Fruit fly (Drosophila melanogaster) whole organism, embryonic: Measurements from ENCODE around the gene meso18E.

Experiments
- Abd-B ChIP-seq: fragments of 200-800 bp; sonication (Bioruptor generic); optimal IDR thresholded peaks from 2 replicates; lab custom pipeline; 2018; ENCODE audit warnings: missing biosample characterization, mild to moderate bottlenecking, missing genetic modification characterization, moderate library complexity
- Adf1 ChIP-seq: fragments of 200-800 bp; sonication (Bioruptor generic); IDR thresholded peaks from 2 replicates; pipeline ENCODE4 v1.3.6; 2022; ENCODE audit warnings: missing biosample characterization, missing genetic modification characterization
- BEAF-32 ChIP-seq: fragments of 200-800 bp; sonication (Bioruptor generic); optimal IDR thresholded peaks from 3 replicates; lab custom pipeline; 2017; ENCODE audit warnings: missing biosample characterization, missing genetic modification characterization, mild to moderate bottlenecking, moderate library complexity, missing genetic modification reagents
- Blimp-1 ChIP-seq: fragments of 200-800 bp; sonication (Bioruptor generic); optimal IDR thresholded peaks from 3 replicates; lab custom pipeline; 2018; ENCODE audit warnings: missing biosample characterization, missing genetic modification characterization, mild to moderate bottlenecking, moderate library complexity, missing genetic modification reagents
- CG12659 ChIP-seq: fragments of 200-800 bp; sonication (Bioruptor generic); optimal IDR thresholded peaks from 3 replicates; lab custom pipeline; 2017; ENCODE audit warnings: mild to moderate bottlenecking, missing biosample characterization, missing genetic modification reagents, missing genetic modification characterization
- CG13775 ChIP-seq: fragments of 200-800 bp; sonication (Bioruptor generic); optimal IDR thresholded peaks from 3 replicates; lab custom pipeline; 2017; ENCODE audit warnings: missing biosample characterization, mild to moderate bottlenecking, missing genetic modification characterization
- CG2712 ChIP-seq: fragments of 200-800 bp; optimal IDR thresholded peaks from 3 replicates; lab custom pipeline; 2019; ENCODE audit warnings: missing biosample characterization, mild to moderate bottlenecking, missing genetic modification characterization, moderate library complexity
- CG30020 ChIP-seq: fragments of 200-800 bp; optimal IDR thresholded peaks from 2 replicates; lab custom pipeline; 2019; ENCODE audit warnings: missing biosample characterization, mild to moderate bottlenecking, missing genetic modification characterization, moderate library complexity
- CG34224 ChIP-seq: fragments of 200-800 bp; sonication (Bioruptor generic); IDR thresholded peaks from 3 replicates; pipeline ENCODE4 v1.3.6; 2022; ENCODE audit warnings: missing biosample characterization, missing genetic modification characterization; ENCODE audit not compliant: partially characterized antibody
- CG3726 ChIP-seq: fragments of 200-800 bp; sonication (Bioruptor generic); IDR thresholded peaks from 3 replicates; pipeline ENCODE4, ENCODE4 v1.3.6; 2022; ENCODE audit warnings: missing biosample characterization, missing genetic modification characterization
- CG42726 ChIP-seq: fragments of 200-800 bp; sonication (Bioruptor generic); IDR thresholded peaks from 2 replicates; pipeline ENCODE4 v1.3.6; 2022; ENCODE audit warnings: missing biosample characterization, missing genetic modification characterization; ENCODE audit not compliant: partially characterized antibody
- CG4404 ChIP-seq: fragments of 200-800 bp; sonication (Bioruptor generic); IDR thresholded peaks from 2 replicates; pipeline ENCODE4 v1.3.6; 2022; ENCODE audit warnings: missing biosample characterization, missing genetic modification characterization
- CG4730 ChIP-seq: fragments of 200-800 bp; sonication (Bioruptor generic); IDR thresholded peaks from 2 replicates; pipeline ENCODE4 v1.3.6; 2022; ENCODE audit warnings: missing biosample characterization, missing genetic modification characterization
- CG4820 ChIP-seq: fragments of 200-800 bp; sonication (Bioruptor generic); optimal IDR thresholded peaks from 3 replicates; lab custom pipeline; 2016; ENCODE audit warnings: missing biosample characterization, missing genetic modification characterization
- CG6791 ChIP-seq: fragments of 200-800 bp; sonication (Bioruptor generic); IDR thresholded peaks from 3 replicates; pipeline ENCODE4 v1.3.6; 2022; ENCODE audit warnings: missing biosample characterization, missing genetic modification characterization; ENCODE audit not compliant: partially characterized antibody
- CG7745 ChIP-seq: fragments of 200-800 bp; sonication (Bioruptor generic); optimal IDR thresholded peaks from 2 replicates; lab custom pipeline; 2018; ENCODE audit warnings: missing biosample characterization, mild to moderate bottlenecking, missing genetic modification characterization, moderate library complexity
- CG9437 ChIP-seq: fragments of 200-800 bp; sonication (Bioruptor generic); optimal IDR thresholded peaks from 2 replicates; lab custom pipeline; 2018; ENCODE audit warnings: missing biosample characterization, mild to moderate bottlenecking, missing genetic modification characterization
- D19A ChIP-seq: fragments of 200-800 bp; optimal IDR thresholded peaks from 3 replicates; lab custom pipeline; 2019; ENCODE audit warnings: missing biosample characterization, mild to moderate bottlenecking, missing genetic modification characterization, moderate library complexity
- GATAe ChIP-seq: fragments of 200-800 bp; sonication (Bioruptor generic); conservative IDR thresholded peaks from 2 replicates; pipeline ENCODE4 v1.3.6; 2022; ENCODE audit warnings: missing biosample characterization, missing genetic modification characterization
- H2.0 ChIP-seq: fragments of 200-800 bp; sonication (Bioruptor generic); IDR thresholded peaks from 2 replicates; pipeline ENCODE4 v1.3.6; 2022; ENCODE audit warnings: missing biosample characterization, missing genetic modification characterization
- HHEX ChIP-seq: fragments of 200-800 bp; sonication (Bioruptor generic); optimal IDR thresholded peaks from 3 replicates; lab custom pipeline; 2017; ENCODE audit warnings: missing biosample characterization, mild to moderate bottlenecking, missing genetic modification characterization, missing genetic modification reagents
- HLH4C ChIP-seq: fragments of 200-800 bp; sonication (Bioruptor generic); IDR thresholded peaks from 3 replicates; pipeline ENCODE4 v1.3.6; 2022; ENCODE audit warnings: missing biosample characterization, missing genetic modification characterization; ENCODE audit not compliant: partially characterized antibody
- MBD-R2 ChIP-seq: fragments of 200-800 bp; sonication (Bioruptor generic); IDR thresholded peaks from 2 replicates; pipeline ENCODE4 v1.3.6; 2022; ENCODE audit warnings: missing biosample characterization, missing genetic modification characterization
- Med ChIP-seq: fragments of 200-800 bp; sonication (Bioruptor generic); peaks from one replicate; lab custom pipeline; 2016; ENCODE audit warnings: missing biosample characterization, missing genetic modification characterization, mild to moderate bottlenecking, inconsistent platforms, moderate library complexity
- Meics ChIP-seq: fragments of 200-800 bp; sonication (Bioruptor generic); optimal IDR thresholded peaks from 2 replicates; lab custom pipeline; 2017; ENCODE audit warnings: missing biosample characterization, mild to moderate bottlenecking, missing genetic modification characterization
- Myb ChIP-seq: fragments of 200-800 bp; sonication (Bioruptor generic); optimal IDR thresholded peaks from 2 replicates; lab custom pipeline; 2016; ENCODE audit warnings: missing biosample characterization, missing genetic modification characterization
- NFAT ChIP-seq: fragments of 200-800 bp; sonication (Bioruptor generic); IDR thresholded peaks from 2 replicates; pipeline ENCODE4 v1.3.6; 2022; ENCODE audit warnings: missing biosample characterization, missing genetic modification characterization
- Nf-YB ChIP-seq: fragments of 200-800 bp; sonication (Bioruptor generic); optimal IDR thresholded peaks from 3 replicates; lab custom pipeline; 2019; ENCODE audit warnings: missing biosample characterization, mild to moderate bottlenecking, missing genetic modification characterization, moderate library complexity
- Ptx1 ChIP-seq: fragments of 200-800 bp; sonication (Bioruptor generic); IDR thresholded peaks from 2 replicates; pipeline ENCODE4 v1.3.6; 2022; ENCODE audit warnings: missing biosample characterization, missing genetic modification characterization
- Rfx ChIP-seq: fragments of 200-800 bp; sonication (Bioruptor generic); IDR thresholded peaks from 2 replicates; pipeline ENCODE4 v1.3.6; 2022; ENCODE audit warnings: missing biosample characterization, missing genetic modification characterization
- bowl ChIP-seq: fragments of 200-800 bp; sonication (Bioruptor generic); IDR thresholded peaks from 2 replicates; pipeline ENCODE4 v1.3.6; 2022; ENCODE audit warnings: missing biosample characterization, missing genetic modification characterization
- caup ChIP-seq: fragments of 200-800 bp; sonication (Bioruptor generic); optimal IDR thresholded peaks from 3 replicates; lab custom pipeline; 2017; ENCODE audit warnings: missing biosample characterization, mild to moderate bottlenecking, missing genetic modification characterization, moderate library complexity; ENCODE audit not compliant: severe bottlenecking
- dati ChIP-seq: fragments of 200-800 bp; sonication (Bioruptor generic); IDR thresholded peaks from 2 replicates; pipeline ENCODE4 v1.3.6; 2022; ENCODE audit warnings: missing biosample characterization, missing genetic modification characterization
- gem ChIP-seq: fragments of 200-800 bp; sonication (Bioruptor generic); optimal IDR thresholded peaks from 2 replicates; lab custom pipeline; 2019; ENCODE audit warnings: missing biosample characterization, mild to moderate bottlenecking, missing genetic modification characterization, moderate library complexity
- hb ChIP-seq: fragments of 200-800 bp; sonication (Bioruptor generic); IDR thresholded peaks from 3 replicates; pipeline ENCODE4 v1.3.6; 2022; ENCODE audit warnings: missing biosample characterization, missing genetic modification characterization; ENCODE audit not compliant: partially characterized antibody
- knrl ChIP-seq: fragments of 200-800 bp; sonication (Bioruptor generic); IDR thresholded peaks from 3 replicates; pipeline ENCODE4 v1.3.6; 2022; ENCODE audit warnings: missing biosample characterization, missing genetic modification characterization; ENCODE audit not compliant: partially characterized antibody
- lmd ChIP-seq: fragments of 200-800 bp; sonication (Bioruptor generic); IDR thresholded peaks from 2 replicates; pipeline ENCODE4 v1.3.6; 2022; ENCODE audit warnings: missing biosample characterization, missing genetic modification characterization
- prd ChIP-seq, 3 experiments: fragments of >200 bp in 2 of 3; fragments of 200-800 bp in 1 of 3; sonication (Bioruptor generic) in 1 of 3; optimal IDR thresholded peaks in 2 of 3; IDR thresholded peaks in 1 of 3; 2 replicates in 2 of 3; 3 replicates in 1 of 3; pipeline versions ENCODE4 v1.3.6 to Lab custom; 2017 to 2022; ENCODE audit warnings: missing biosample characterization in 1 of 3, missing genetic modification characterization in 1 of 3
- pzg ChIP-seq: fragments of 200-800 bp; sonication (Bioruptor generic); optimal IDR thresholded peaks from 3 replicates; lab custom pipeline; 2018; ENCODE audit warnings: missing biosample characterization, mild to moderate bottlenecking, missing genetic modification characterization, moderate library complexity
- salm ChIP-seq: fragments of 200-800 bp; sonication (Bioruptor generic); optimal IDR thresholded peaks from 2 replicates; lab custom pipeline; 2018; ENCODE audit warnings: missing biosample characterization, mild to moderate bottlenecking, missing genetic modification characterization
- schlank ChIP-seq: fragments of 200-800 bp; sonication (Bioruptor generic); optimal IDR thresholded peaks from 2 replicates; lab custom pipeline; 2018; ENCODE audit warnings: missing biosample characterization, mild to moderate bottlenecking, missing genetic modification characterization
- sd ChIP-seq: fragments of 200-800 bp; sonication (Bioruptor generic); optimal IDR thresholded peaks from 3 replicates; lab custom pipeline; 2018; ENCODE audit warnings: missing biosample characterization, mild to moderate bottlenecking, missing genetic modification characterization, moderate library complexity
- tio ChIP-seq: fragments of 200-800 bp; sonication (Bioruptor generic); optimal IDR thresholded peaks from 2 replicates; lab custom pipeline; 2017; ENCODE audit warnings: missing biosample characterization, missing genetic modification characterization, inconsistent platforms
- toy ChIP-seq: fragments of 200-800 bp; sonication (Bioruptor generic); IDR thresholded peaks from 2 replicates; pipeline ENCODE4 v1.3.6; 2022; ENCODE audit warnings: missing biosample characterization, missing genetic modification characterization
- vvl ChIP-seq: fragments of 200-800 bp; sonication (Bioruptor generic); IDR thresholded peaks from 2 replicates; pipeline ENCODE4 v1.3.6; 2022; ENCODE audit warnings: missing biosample characterization, missing genetic modification characterization
- zfh2 ChIP-seq: fragments of 200-800 bp; sonication (Bioruptor generic); optimal IDR thresholded peaks from 2 replicates; lab custom pipeline; 2016; ENCODE audit warnings: missing biosample characterization, missing genetic modification characterization

meso18E gene

DNA sequence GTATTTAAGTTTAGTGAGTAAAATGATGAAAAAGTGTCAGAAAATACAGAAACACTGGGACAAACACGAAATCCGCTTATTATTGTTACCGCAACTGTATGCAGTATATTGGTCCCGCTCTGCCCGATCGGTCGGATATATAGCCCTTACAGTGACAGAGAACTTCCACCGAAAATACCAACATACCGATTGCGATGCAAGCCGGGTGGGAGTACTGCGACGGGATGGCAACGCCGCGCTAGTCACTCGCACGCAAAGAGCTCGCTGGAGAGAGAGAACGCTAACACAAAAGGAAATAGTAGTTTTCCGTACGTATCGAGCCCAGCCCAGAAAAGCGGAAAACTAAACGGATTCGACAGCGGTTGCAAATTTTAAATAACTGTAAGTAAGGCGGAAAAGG, 16.0 kb downstream of the meso18E start, which contains the start of gene Cdc42 (continued):
- TF ChIP-seq CG6791 (GFP tag; lab: Robert Waterston, UW): peak; percentile 42; the same call in 2 of the 3 replicates
- TF ChIP-seq sd (tag; lab: Kevin White, UChicago): peak; percentile 2
- TF ChIP-seq HHEX: no peak
- 0 out of 2 replicates have a peak, but pooled peaks have one; percentile 20 for TF ChIP-seq CG42726 (GFP tag; lab: Robert Waterston, UW)
- peak; percentile 29 for TF ChIP-seq CG12659
- TF ChIP-seq NFAT: 0 out of 2 replicates have a peak, but pooled peaks have one; percentile 16
- TF ChIP-seq knrl (GFP tag; lab: Robert Waterston, UW): 0 out of 3 replicates have a peak, but pooled peaks have one; percentile 11
- TF ChIP-seq H2.0 (GFP tag; lab: Robert Waterston, UW): peak; percentile 3; the same call in 1 of the 2 replicates
- no peak for TF ChIP-seq CG34224 (GFP tag; lab: Robert Waterston, UW)
- no peak for TF ChIP-seq GATAe
- TF ChIP-seq pzg: peak; percentile 66
- TF ChIP-seq dati: no peak
- no peak for TF ChIP-seq tio
- TF ChIP-seq Rfx: peak; percentile 43; the same call in 1 of the 2 replicates
- TF ChIP-seq MBD-R2 (GFP tag; lab: Robert Waterston, UW): peak; percentile 51
- TF ChIP-seq HLH4C (GFP tag; lab: Robert Waterston, UW): 0 out of 3 replicates have a peak, but pooled peaks have one; percentile 34
- TF ChIP-seq Myb (GFP tag; lab: Kevin White, UChicago): peak; percentile 4
- peak; percentile 55 for TF ChIP-seq BEAF-32 (GFP tag; lab: Kevin White, UChicago)
- TF ChIP-seq Nf-YB (GFP tag; lab: Kevin White, UChicago): no peak
- TF ChIP-seq CG4404 (GFP tag; lab: Robert Waterston, UW): no peak
- TF ChIP-seq Abd-B (GFP tag; lab: Kevin White, UChicago): no peak

DNA sequence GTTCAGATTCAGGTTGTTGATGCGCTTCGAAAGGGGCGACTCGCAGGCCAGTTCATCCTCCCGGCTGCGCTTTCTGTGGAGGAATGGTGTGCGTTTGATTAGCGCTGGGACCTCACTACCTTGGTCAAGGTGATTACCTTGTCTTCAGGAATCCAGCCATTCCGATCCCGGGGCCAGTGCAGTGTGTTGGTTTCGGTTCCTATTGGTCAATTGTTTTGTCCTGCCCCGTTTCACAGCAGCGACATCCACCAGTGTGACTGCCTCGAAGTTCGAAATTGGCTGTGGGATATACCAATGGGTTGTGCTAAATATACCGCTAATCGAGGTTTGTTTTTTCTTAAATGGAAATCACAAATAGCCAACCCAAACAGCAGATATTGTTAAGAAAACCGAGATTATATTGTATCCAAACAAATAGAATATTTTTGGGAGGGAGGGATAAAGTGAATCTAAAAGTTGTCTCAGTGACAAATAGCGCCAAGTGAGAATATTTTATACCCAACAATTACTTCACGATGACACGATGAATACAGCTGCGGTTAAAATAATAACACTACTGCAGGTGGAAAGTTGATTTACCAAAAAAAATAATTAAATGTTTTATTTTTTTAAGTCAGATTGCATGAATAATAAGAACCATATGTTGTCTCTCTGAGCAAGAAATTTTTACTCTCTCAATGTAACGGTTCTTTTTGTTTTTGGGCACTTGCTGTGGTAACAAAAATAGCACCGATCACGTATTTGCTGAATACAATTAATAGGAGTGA, 17.9 kb downstream of the meso18E start, which contains the start of gene CG14229:
CG14229 (minus strand) TSS at position 459 of the 767 bp plus-strand sequence.
- no peak for TF ChIP-seq CG6791 (GFP tag; lab: Robert Waterston, UW)
- no peak for TF ChIP-seq HHEX
- TF ChIP-seq bowl (GFP tag; lab: Robert Waterston, UW): no peak
- TF ChIP-seq Ptx1 (GFP tag; lab: Robert Waterston, UW): peak; percentile 52
- TF ChIP-seq CG2712 (tag; lab: Kevin White, UChicago): peak; percentile 8
- no peak for TF ChIP-seq CG30020 (tag; lab: Kevin White, UChicago)
- no peak for TF ChIP-seq CG4820 (GFP tag; lab: Kevin White, UChicago)
- no peak for TF ChIP-seq CG3726 (GFP tag; lab: Robert Waterston, UW)
- no peak for TF ChIP-seq salm (tag; lab: Kevin White, UChicago)
- TF ChIP-seq NFAT: no peak
- no peak for TF ChIP-seq caup (GFP tag; lab: Kevin White, UChicago)
- TF ChIP-seq zfh2 (GFP tag; lab: Kevin White, UChicago): no peak
- peak; percentile 38; the same call in 1 of the 2 replicates for TF ChIP-seq lmd
- peak; percentile 3 for TF ChIP-seq CG13775 (GFP tag; lab: Kevin White, UChicago)
- no peak for TF ChIP-seq toy (GFP tag; lab: Robert Waterston, UW)
- peak; percentile 40; the same call in 1 of the 2 replicates for TF ChIP-seq CG4730
- no peak for TF ChIP-seq Adf1
- peak; percentile 75 for TF ChIP-seq D19A (tag; lab: Kevin White, UChicago)
- peak; percentile 23; the same call in 1 of the 2 replicates for TF ChIP-seq vvl (GFP tag; lab: Robert Waterston, UW)
- no peak for TF ChIP-seq CG9437
- no peak for TF ChIP-seq hb (GFP tag; lab: Robert Waterston, UW)
- TF ChIP-seq Blimp-1 (GFP tag; lab: Kevin White, UChicago): no peak
- TF ChIP-seq prd (optimal IDR thresholded peaks at IDR 0.05; lab: Kevin White, UChicago): no peak
- peak; percentile 48; the same call in 1 of the 3 replicates for TF ChIP-seq prd (GFP tag; IDR thresholded peaks at IDR 0.05; lab: Robert Waterston, UW)
- peak; percentile 38 for TF ChIP-seq gem
- TF ChIP-seq schlank (tag; lab: Kevin White, UChicago): no peak
- peak; percentile 48 for TF ChIP-seq Med (GFP tag; lab: Kevin White, UChicago)
- TF ChIP-seq Meics (GFP tag; lab: Kevin White, UChicago): peak; percentile 8
- no peak for TF ChIP-seq CG7745 (tag; lab: Kevin White, UChicago)
